Worm (Caenorhabditis elegans) whole organism, dauer: ENCODE results near the gene F26D2.3.

ENCODE experiments used
- unc-62 ChIP-seq: sonication (generic microtip); optimal IDR thresholded peaks from 2 replicates; lab custom pipeline; 2017; ENCODE audit warnings: missing biosample characterization, missing genetic modification reagents, missing genetic modification characterization

Gene F26D2.3

DNA sequence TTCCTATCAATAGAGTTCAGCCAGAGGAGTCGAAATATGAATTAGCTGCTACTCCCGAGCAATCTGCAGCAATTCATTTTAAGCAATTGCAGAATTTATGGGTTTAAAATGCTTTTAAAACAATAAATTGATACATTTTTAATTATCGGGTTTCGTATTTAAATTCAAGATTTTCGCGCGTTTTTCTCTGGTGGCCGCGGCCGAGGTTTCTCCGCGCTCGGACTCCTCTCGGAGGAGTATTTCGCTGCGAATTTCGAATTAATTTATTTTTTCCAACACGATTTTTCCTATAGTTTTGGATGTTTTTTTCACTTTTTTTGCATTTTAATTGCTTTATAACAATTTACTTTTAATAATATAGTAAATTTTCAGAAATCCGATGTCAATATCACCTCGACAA, 6.2 kb upstream of the F26D2.3 start, which contains the start of gene F13A7.14:
Gene F13A7.14 (plus strand): TSS at position 373 of the 400 bp plus-strand sequence.
- TF ChIP-seq unc-62 (GFP tag; lab: Kevin White, UChicago): no peak

DNA sequence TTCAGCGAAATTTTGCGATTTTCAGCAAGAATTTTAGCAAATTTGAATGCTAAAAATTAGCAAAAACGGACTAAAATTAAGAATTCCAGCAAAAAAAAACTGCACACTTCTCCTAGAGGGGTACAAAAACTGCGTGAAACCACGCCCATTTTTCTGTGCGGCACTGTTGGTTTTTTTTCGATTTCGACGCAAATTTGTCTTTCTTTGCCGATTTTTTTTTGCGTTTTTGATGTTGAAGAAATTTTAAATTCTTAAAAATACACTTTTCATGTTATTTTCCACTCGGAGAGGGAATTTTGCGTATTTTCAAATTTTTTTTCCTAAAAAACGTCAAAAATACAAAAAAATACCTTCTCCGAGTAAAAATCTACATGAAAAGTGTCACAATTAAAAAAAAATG, 3.8 kb upstream of the F26D2.3 start, which contains the start of gene syp-1:
Gene syp-1 (plus strand): TSS at position 301 of the 400 bp plus-strand sequence.
- no peak for TF ChIP-seq unc-62 (GFP tag; lab: Kevin White, UChicago)

DNA sequence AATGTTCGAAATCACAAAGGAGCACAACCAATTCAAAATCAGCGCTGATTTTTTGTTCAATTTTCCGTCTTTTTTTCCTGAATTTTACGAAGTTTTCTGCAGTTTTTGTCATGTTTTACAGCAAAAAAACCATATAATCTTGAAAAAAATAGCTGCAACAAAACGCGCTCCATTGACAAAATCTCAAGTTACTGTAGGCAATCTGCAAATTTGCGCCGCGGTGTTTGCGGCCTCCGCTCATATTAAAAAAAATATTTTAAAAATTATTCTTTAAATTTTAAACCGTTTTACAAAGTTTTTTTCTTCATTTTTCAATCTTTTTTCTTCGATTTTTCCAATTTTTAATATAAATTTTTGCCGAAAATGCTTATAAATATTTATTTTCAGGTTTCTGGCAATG, 2.4 kb upstream of the F26D2.3 start:
- no peak for TF ChIP-seq unc-62 (GFP tag; lab: Kevin White, UChicago)

DNA sequence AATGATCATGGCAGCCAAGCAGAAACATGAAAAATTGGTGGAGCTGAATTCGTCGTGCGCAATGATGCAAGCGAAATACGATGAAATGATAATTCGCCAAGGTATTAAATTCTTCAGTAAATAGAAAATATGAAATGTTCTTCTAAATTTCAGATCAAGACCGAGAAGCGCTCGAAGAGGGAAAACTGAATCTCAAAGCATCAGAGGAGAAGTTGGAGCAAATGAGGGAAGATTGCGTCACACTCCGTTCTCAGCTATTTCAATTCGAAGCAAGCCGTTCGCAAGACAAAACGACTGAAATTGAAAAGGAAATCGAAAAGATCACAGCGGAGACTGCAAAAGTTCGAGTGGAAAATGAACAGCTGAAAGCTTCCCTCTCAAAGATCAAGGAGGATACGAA, 1.4 kb upstream of the F26D2.3 start:
- TF ChIP-seq unc-62 (GFP tag; lab: Kevin White, UChicago): no peak

DNA sequence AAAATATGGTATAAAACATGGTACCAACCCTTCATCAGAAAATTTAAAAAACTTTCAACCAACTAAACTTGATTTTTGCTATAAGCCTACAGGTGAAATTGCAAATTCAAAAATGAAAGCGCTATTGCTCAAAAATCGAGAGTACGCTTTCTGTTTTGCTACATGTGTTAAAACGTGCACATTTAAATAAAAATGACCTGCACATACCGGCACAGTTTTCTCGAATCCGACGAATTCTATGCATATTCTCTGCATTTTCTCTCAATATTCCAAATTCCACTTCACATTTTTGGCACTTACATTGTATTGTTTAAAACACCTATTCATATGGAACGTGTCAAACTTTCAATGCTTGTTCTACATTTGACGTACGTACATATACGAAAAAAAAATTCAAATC, 2.8 kb downstream of the F26D2.3 start, which contains the start of gene srh-145:
Gene srh-145 (plus strand): TSS at position 193 of the 400 bp plus-strand sequence.
- TF ChIP-seq unc-62 (GFP tag; lab: Kevin White, UChicago): no peak

DNA sequence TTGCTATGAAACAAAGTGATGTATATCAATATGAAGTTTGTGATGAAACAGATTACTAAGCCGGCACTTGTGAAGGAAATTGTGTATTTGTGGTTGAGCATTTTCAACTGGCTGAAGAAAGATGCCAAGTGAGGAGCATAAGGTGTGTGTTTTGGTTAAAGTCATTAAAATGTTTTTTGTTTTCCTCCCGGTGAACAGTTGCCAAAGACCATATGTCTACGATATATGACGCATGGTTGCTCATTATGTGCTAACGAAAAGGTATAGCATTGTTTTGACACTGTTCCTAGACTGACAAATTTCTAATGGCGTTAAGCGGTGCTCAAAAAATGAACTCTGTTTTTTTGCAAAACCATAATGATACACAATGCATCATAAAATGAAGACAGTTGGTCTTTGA, 9.3 kb downstream of the F26D2.3 start, which contains the start of gene str-55:
Gene str-55 (minus strand): TSS at position 101 of the 400 bp plus-strand sequence.
- TF ChIP-seq unc-62 (GFP tag; lab: Kevin White, UChicago): no peak

DNA sequence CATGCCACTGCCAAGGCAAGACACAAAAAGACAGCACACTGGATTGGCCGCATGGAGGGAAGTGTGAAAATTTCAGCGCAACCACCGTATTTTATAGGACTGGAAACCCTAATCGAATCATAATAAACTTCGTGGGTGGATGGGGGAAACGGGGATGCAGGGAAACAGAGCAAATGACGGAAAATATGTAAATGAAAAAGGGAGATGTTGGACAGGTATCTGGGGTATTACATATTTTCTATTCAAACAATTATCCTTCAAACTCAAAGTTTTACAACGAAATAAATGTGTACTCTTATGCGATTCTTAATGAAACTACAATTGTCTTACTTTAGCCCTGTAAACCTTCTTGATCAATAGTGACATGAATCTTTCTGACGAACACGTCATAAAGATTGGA, 12.0 kb downstream of the F26D2.3 start, which contains the start of gene F26D2.16:
Gene F26D2.16 (minus strand): TSS at position 101 of the 400 bp plus-strand sequence.
- TF ChIP-seq unc-62 (GFP tag; lab: Kevin White, UChicago): no peak

DNA sequence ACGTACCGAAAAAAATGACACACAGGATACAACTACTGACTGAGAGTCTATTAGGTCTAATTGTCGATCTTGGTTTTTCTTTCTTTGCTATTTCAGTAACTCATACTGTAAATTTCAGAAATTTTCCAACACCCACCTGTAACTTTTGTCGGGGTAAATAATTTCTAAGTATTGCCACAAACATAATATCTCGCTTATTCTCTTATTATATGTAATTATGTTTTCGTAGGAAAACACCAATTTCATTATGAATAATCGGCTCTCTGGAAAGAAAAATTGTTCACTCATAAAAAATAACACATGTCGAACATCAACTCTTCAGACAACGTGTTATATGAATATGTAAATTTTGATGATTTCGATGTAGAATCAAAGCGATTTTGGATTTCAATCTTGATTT, 12.9 kb downstream of the F26D2.3 start, which contains the start of gene srw-48:
Gene srw-48 (plus strand): TSS at position 301 of the 400 bp plus-strand sequence.
- no peak for TF ChIP-seq unc-62 (GFP tag; lab: Kevin White, UChicago)

DNA sequence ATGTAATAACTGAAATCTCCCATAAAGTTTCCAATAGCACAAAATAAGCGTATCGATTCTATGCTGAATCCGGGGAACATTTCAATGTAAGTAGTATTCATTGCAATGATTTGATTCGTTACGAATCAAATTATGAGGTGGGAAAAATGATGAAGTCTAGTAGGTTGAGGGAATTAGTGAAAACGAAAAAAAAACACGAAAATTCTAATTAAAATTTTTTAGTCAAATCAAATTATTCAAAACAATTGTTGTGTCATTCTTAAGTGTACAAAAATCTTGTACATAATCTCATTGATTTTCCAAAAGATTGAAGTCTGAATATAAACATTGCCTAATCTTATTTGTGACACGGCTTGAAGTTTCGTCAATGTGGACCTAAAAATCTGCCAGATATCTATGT, 16.7 kb downstream of the F26D2.3 start, which contains the start of gene srw-29:
Gene srw-29 (minus strand): TSS at position 101 of the 400 bp plus-strand sequence.
- TF ChIP-seq unc-62 (GFP tag; lab: Kevin White, UChicago): no peak

DNA sequence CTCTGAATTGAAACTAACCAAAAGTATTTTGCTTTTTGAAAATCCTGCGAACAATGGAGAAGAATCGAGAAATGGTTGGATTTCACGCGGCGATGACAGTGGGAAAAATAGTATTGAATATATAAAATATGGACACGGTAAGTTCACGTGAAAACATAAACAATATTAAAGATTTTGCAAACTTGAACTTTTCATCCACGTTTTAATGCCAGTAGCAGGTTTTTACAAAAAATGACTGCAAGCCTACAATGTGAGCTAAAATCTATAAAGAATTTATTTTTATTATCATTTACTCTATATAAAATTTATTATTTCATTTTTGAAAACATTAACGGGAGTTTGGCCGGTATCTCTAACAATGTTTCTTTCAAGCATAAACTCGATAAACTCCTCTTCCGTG, 21.7 kb downstream of the F26D2.3 start, which contains the start of gene F26D2.10:
Gene F26D2.10 (minus strand): TSS at position 101 of the 400 bp plus-strand sequence.
- TF ChIP-seq unc-62 (GFP tag; lab: Kevin White, UChicago): no peak

DNA sequence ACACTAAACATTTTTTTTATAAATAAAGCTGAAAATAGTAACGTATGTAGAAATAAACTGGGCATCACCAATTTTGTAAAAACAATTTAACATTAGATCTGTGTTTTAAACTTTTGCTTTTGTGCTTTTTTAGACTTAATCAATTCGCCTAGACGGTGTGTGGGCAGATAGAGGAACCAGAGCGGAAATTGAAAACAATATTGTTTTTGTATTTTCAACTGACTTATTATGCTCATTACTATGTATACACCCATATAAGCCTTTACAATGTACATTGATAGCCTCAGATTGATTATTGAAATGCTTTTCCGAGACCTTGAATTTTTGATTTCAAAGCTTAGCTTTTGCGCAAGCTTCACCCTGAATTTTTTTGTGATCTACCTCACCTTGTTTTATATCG, 22.2 kb downstream of the F26D2.3 start, which contains the start of gene str-73:
Gene str-73 (plus strand): TSS at position 301 of the 400 bp plus-strand sequence.
- TF ChIP-seq unc-62 (GFP tag; lab: Kevin White, UChicago): no peak

DNA sequence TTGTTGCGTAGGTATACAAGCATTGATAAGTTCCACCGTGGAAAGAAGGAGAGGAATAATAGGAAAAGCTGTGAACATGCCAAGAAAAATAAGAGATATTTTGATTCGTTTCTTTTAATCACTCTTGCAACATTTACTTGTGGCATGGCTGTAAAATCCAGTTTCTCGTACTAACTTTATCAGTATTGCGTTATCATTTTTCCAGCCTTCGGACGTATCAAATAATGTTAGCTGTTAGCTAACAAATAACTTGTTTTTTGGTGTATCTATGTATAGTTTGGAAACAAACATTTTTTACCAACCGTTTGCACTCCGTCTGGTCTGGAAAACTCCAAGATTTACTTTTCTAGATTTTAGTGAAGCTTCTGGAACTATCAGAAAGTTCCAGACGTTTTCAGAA, 25.7 kb downstream of the F26D2.3 start, which contains the start of gene clec-234:
Gene clec-234 (minus strand): TSS at position 101 of the 400 bp plus-strand sequence.
- TF ChIP-seq unc-62 (GFP tag; lab: Kevin White, UChicago): no peak

DNA sequence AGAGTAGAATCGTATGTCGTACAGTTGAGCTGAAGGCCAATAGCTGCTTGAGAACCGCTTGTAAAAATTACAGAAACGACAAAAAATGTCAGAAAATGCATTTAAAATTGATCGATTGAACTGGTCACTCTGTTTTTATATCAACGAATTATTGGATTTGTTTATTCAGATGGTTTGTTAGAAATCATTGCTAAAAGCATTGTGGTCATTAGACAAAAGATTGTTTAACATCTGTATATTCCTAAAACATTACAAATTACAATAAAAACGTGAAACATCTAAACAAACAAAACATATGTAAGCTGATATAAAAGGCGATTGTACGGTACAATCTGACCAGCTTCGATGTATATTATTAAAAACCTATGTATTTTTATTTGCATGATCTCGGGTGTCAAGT, 27.7 kb downstream of the F26D2.3 start, which contains the start of the genes F26D2.13 and F26D2.14:
Gene F26D2.13 (minus strand): TSS at position 101 of the 400 bp plus-strand sequence.
Gene F26D2.14 (plus strand): TSS at position 346 of the 400 bp plus-strand sequence.
- TF ChIP-seq unc-62 (GFP tag; lab: Kevin White, UChicago): no peak

DNA sequence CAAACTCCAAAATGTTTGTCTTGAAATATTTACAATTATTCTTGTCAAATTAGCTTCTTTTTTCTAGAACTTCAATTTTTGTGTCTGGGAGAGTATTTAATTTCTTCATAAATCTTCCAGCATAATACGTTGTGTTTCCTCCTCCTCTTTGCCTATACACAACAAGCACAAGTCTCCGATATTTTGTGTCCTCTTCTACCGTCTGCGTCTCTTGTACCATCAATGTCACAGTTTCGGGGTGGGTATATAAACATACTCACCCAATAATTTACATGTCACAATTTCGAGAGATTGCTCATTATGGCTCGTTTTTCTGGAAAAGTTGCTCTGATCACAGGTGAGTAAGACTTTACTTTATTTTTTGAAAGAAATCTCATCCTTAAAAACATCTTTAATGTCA, 29.8 kb downstream of the F26D2.3 start, which contains the start of gene F26D2.15:
Gene F26D2.15 (plus strand): TSS at position 301 of the 400 bp plus-strand sequence.
- TF ChIP-seq unc-62 (GFP tag; lab: Kevin White, UChicago): no peak

DNA sequence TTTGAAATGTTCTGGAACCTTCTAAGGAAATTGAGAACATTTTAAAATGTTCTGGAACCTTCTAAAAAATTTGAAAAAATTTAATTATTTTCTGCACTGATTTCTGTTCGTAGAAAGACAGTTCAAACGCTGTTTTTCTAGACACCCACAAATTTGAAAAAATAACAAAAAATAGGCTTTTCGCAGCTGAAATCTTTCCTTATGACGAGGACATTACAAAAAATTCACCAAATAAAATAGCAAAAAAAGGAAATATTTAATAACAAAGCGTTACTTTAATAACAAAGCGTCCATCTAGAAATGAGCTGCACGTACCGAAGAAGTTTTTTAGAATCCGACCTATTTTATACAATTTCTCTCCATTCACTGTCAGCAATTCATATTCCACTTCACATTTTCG, 35.9 kb downstream of the F26D2.3 start, which contains the start of gene srh-141:
Gene srh-141 (plus strand): TSS at position 301 of the 400 bp plus-strand sequence.
- no peak for TF ChIP-seq unc-62 (GFP tag; lab: Kevin White, UChicago)

DNA sequence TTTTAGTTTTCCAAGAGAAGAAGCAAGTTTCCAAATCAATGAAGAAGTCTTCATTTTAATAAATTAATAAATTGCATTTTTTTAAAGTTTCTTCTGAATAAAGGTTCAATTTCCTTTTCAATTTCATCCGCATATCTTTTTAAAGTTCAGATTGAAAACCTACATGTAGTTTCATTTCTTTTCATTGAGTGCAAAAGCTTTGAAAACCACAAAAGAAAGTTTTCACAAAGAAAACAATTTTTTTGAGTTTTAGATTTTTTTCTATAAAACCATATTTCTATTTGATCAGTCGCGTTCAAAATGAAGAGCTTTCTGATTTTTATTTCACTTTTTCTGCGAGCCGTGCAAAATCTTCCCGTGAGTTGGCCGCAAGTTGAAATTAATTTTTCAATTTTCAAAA, 37.9 kb downstream of the F26D2.3 start, which contains the start of gene T08G3.6:
Gene T08G3.6 (plus strand): TSS at position 301 of the 400 bp plus-strand sequence.
- no peak for TF ChIP-seq unc-62 (GFP tag; lab: Kevin White, UChicago)
